Worm (Caenorhabditis elegans) whole organism, L4 larva: ENCODE measurements around the gene rps-29.

Experiments
- D1046.2 ChIP-seq: fragments of 200-800 bp; sonication (Bioruptor generic); IDR thresholded peaks from 2 replicates; pipeline ENCODE4 v1.3.6; 2022; ENCODE audit warnings: missing genetic modification characterization, missing compliant biosample characterization
- F10B5.3 ChIP-seq: sonication (generic microtip); optimal IDR thresholded peaks from 2 replicates; lab custom pipeline; 2016; ENCODE audit warnings: mild to moderate bottlenecking, missing genetic modification characterization, missing compliant biosample characterization
- F26F4.8 ChIP-seq: fragments of 200-800 bp; sonication (Bioruptor generic); conservative IDR thresholded peaks from 2 replicates; pipeline ENCODE4 v1.3.6; 2022; ENCODE audit warnings: missing genetic modification characterization, missing compliant biosample characterization
- F37D6.2 ChIP-seq: sonication (generic microtip); optimal IDR thresholded peaks from 2 replicates; lab custom pipeline; 2016; ENCODE audit warnings: mild to moderate bottlenecking, missing genetic modification characterization, missing compliant biosample characterization
- F49E8.2 ChIP-seq: sonication (generic microtip); optimal IDR thresholded peaks from 2 replicates; lab custom pipeline; 2016; ENCODE audit warnings: missing compliant biosample characterization, mild to moderate bottlenecking, missing genetic modification characterization, borderline replicate concordance
- ZK337.2 ChIP-seq: fragments of 200-800 bp; sonication (Bioruptor generic); IDR thresholded peaks from 2 replicates; pipeline ENCODE4 v1.3.6; 2022; ENCODE audit warnings: missing genetic modification reagents, missing genetic modification characterization, missing compliant biosample characterization
- ZK546.5 ChIP-seq, 2 experiments: sonication (generic microtip); optimal IDR thresholded peaks; 2 replicates each; lab custom pipeline; 2017; ENCODE audit warnings: missing biosample characterization in 2 of 2, missing genetic modification characterization in 2 of 2
- ama-1 ChIP-seq: fragments of 150-350 bp; optimal IDR thresholded peaks from 2 replicates; lab custom pipeline; 2014; ENCODE audit warnings: inconsistent platforms, mixed read lengths
- attf-4 ChIP-seq: sonication (generic microtip); optimal IDR thresholded peaks from 3 replicates; lab custom pipeline; 2017; ENCODE audit warnings: missing biosample characterization, missing genetic modification characterization
- ceh-20 ChIP-seq: fragments of 200-800 bp; sonication (Bioruptor generic); IDR thresholded peaks from 2 replicates; pipeline ENCODE4 v1.3.6; 2022; ENCODE audit warnings: missing genetic modification reagents, missing genetic modification characterization, missing compliant biosample characterization
- ceh-62 ChIP-seq: sonication (generic microtip); optimal IDR thresholded peaks from 2 replicates; lab custom pipeline; 2017; ENCODE audit warnings: missing biosample characterization, missing genetic modification characterization
- ceh-82 ChIP-seq: sonication (generic microtip); optimal IDR thresholded peaks from 2 replicates; lab custom pipeline; 2017; ENCODE audit warnings: missing biosample characterization, missing genetic modification characterization
- ces-1 ChIP-seq: fragments of 150-350 bp; sonication (generic microtip); optimal IDR thresholded peaks from 4 replicates; lab custom pipeline; 2014; ENCODE audit warnings: missing biosample characterization, missing genetic modification reagents, missing genetic modification characterization
- dmd-6 ChIP-seq: fragments of 200-800 bp; sonication (Bioruptor generic); IDR thresholded peaks from 2 replicates; pipeline ENCODE4 v1.3.6; 2022; ENCODE audit warnings: missing genetic modification reagents, missing genetic modification characterization, missing compliant biosample characterization
- dmd-8 ChIP-seq: fragments of 200-800 bp; sonication (Bioruptor generic); IDR thresholded peaks from 2 replicates; pipeline ENCODE4 v1.3.6; 2022; ENCODE audit warnings: missing genetic modification characterization, missing compliant biosample characterization
- dmd-9 ChIP-seq: fragments of 200-800 bp; sonication (Bioruptor generic); IDR thresholded peaks from 2 replicates; pipeline ENCODE4 v1.3.6; 2022; ENCODE audit warnings: missing genetic modification reagents, missing genetic modification characterization, missing compliant biosample characterization
- egl-43 ChIP-seq: fragments of 200-800 bp; sonication (Bioruptor generic); IDR thresholded peaks from 2 replicates; pipeline ENCODE4 v1.3.6; 2022; ENCODE audit warnings: missing genetic modification reagents, missing genetic modification characterization, missing compliant biosample characterization
- fkh-10 ChIP-seq: fragments of 150-350 bp; optimal IDR thresholded peaks from 2 replicates; lab custom pipeline; 2014; ENCODE audit warnings: missing biosample characterization, missing genetic modification reagents, missing genetic modification characterization
- fos-1 ChIP-seq: fragments of 150-350 bp; optimal IDR thresholded peaks from 2 replicates; lab custom pipeline; 2014; ENCODE audit warnings: missing biosample characterization, missing genetic modification characterization
- hif-1 ChIP-seq, 2 experiments: sonication (generic microtip); optimal IDR thresholded peaks; 2 replicates each; lab custom pipeline; 2016 to 2017; ENCODE audit warnings: missing compliant biosample characterization in 2 of 2, missing genetic modification characterization in 2 of 2, missing genetic modification reagents in 2 of 2, missing genotype in 2 of 2, mild to moderate bottlenecking in 1 of 2
- hlh-11 ChIP-seq: fragments of 200-800 bp; sonication (Bioruptor generic); optimal IDR thresholded peaks from 2 replicates; lab custom pipeline; 2018; ENCODE audit warnings: mild to moderate bottlenecking, missing genetic modification characterization, missing compliant biosample characterization
- hlh-30 ChIP-seq: sonication (generic microtip); optimal IDR thresholded peaks from 2 replicates; lab custom pipeline; 2017; ENCODE audit warnings: antibody characterized with exemption, mild to moderate bottlenecking, missing genetic modification characterization, missing compliant biosample characterization; ENCODE audit not compliant: insufficient read depth
- jun-1 ChIP-seq: fragments of 150-350 bp; optimal IDR thresholded peaks from 2 replicates; lab custom pipeline; 2014; ENCODE audit warnings: missing biosample characterization, missing genetic modification reagents, missing genetic modification characterization
- lin-29 ChIP-seq: fragments of 200-800 bp; sonication (Bioruptor generic); IDR thresholded peaks from 2 replicates; pipeline ENCODE4 v1.3.6; 2022; ENCODE audit warnings: missing genetic modification reagents, missing genetic modification characterization, missing compliant biosample characterization
- lin-38 ChIP-seq: fragments of 200-800 bp; sonication (Bioruptor generic); IDR thresholded peaks from 2 replicates; pipeline ENCODE4 v1.3.6; 2022; ENCODE audit warnings: missing genetic modification reagents, missing genetic modification characterization, missing compliant biosample characterization
- lir-3 ChIP-seq: sonication (generic microtip); optimal IDR thresholded peaks from 2 replicates; lab custom pipeline; 2016; ENCODE audit warnings: mild to moderate bottlenecking, missing genetic modification characterization, missing compliant biosample characterization
- lsy-2 ChIP-seq, 2 experiments: fragments of 150-350 bp in 1 of 2; sonication (generic microtip) in 1 of 2; optimal IDR thresholded peaks; 2 replicates each; lab custom pipeline; 2014 to 2017; ENCODE audit warnings: missing biosample characterization in 2 of 2, missing genetic modification characterization in 2 of 2
- madf-5 ChIP-seq, 2 experiments: fragments of 200-800 bp; sonication (Bioruptor generic); IDR thresholded peaks; 2 replicates each; pipeline ENCODE4 v1.3.6; 2022; ENCODE audit warnings: missing compliant biosample characterization in 2 of 2, missing genetic modification characterization in 2 of 2
- mes-2 ChIP-seq: sonication (generic microtip); optimal IDR thresholded peaks from 2 replicates; lab custom pipeline; 2016; ENCODE audit warnings: missing genotype, mild to moderate bottlenecking, missing genetic modification characterization, missing compliant biosample characterization; ENCODE audit not compliant: poor library complexity, severe bottlenecking
- nhr-11 ChIP-seq: fragments of 150-350 bp; optimal IDR thresholded peaks from 2 replicates; lab custom pipeline; 2014; ENCODE audit warnings: missing biosample characterization, missing genetic modification characterization
- nhr-111 ChIP-seq: fragments of 200-800 bp; sonication (Bioruptor generic); optimal IDR thresholded peaks from 2 replicates; lab custom pipeline; 2018; ENCODE audit warnings: mild to moderate bottlenecking, missing genetic modification characterization, missing compliant biosample characterization
- nhr-41 ChIP-seq: fragments of 200-800 bp; sonication (Bioruptor generic); IDR thresholded peaks from 2 replicates; pipeline ENCODE4 v1.3.6; 2022; ENCODE audit warnings: missing genetic modification reagents, missing genetic modification characterization, missing compliant biosample characterization
- pqm-1 ChIP-seq: sonication (generic microtip); optimal IDR thresholded peaks from 2 replicates; lab custom pipeline; 2017; ENCODE audit warnings: missing biosample characterization, missing genetic modification characterization
- rbr-2 ChIP-seq: sonication (generic microtip); optimal IDR thresholded peaks from 2 replicates; lab custom pipeline; 2016; ENCODE audit warnings: missing genotype, missing genetic modification characterization, missing compliant biosample characterization
- unc-62 ChIP-seq, 3 experiments: fragments of 150-350 bp in 1 of 3; sonication (generic microtip); optimal IDR thresholded peaks in 2 of 3; peaks in 1 of 3; 1 replicate in 1 of 3; 2 replicates in 2 of 3; lab custom pipeline; 2014 to 2017; ENCODE audit warnings: missing biosample characterization in 3 of 3, missing genetic modification characterization in 3 of 3, missing genetic modification reagents in 3 of 3, missing genotype in 1 of 3
- zip-11 ChIP-seq: fragments of 200-800 bp; sonication (Bioruptor generic); IDR thresholded peaks from 2 replicates; pipeline ENCODE4 v1.3.6; 2022; ENCODE audit warnings: missing genetic modification characterization, missing compliant biosample characterization
- zip-2 ChIP-seq: fragments of 150-350 bp; optimal IDR thresholded peaks from 2 replicates; lab custom pipeline; 2014; ENCODE audit warnings: missing biosample characterization, missing genetic modification characterization
- ztf-11 ChIP-seq: fragments of 150-350 bp; optimal IDR thresholded peaks from 2 replicates; lab custom pipeline; 2014; ENCODE audit warnings: missing biosample characterization, missing genetic modification characterization

Gene rps-29

ce11 chrIII:793595-793994 is 505 bp upstream of the rps-29 start, which contains the start of gene snt-2 (continued):
- TF ChIP-seq dmd-6 (GFP tag; lab: Robert Waterston, UW) = peak; percentile 36
- no peak for TF ChIP-seq attf-4 (tag; lab: Kevin White, UChicago)
- TF ChIP-seq jun-1 (tag; lab: Kevin White, UChicago) = no peak
- no peak for TF ChIP-seq nhr-111 (GFP tag; lab: Kevin White, UChicago)
- TF ChIP-seq fkh-10 = peak; percentile 69
- peak; percentile 87 for TF ChIP-seq hlh-30 (tag; lab: Kevin White, UChicago)
- TF ChIP-seq mes-2 = peak; percentile 85
- no peak for TF ChIP-seq ZK546.5 (tag; optimal IDR thresholded peaks at IDR 0.05; lab: Kevin White, UChicago)
- no peak for TF ChIP-seq ceh-82 (tag; lab: Kevin White, UChicago)
- TF ChIP-seq dmd-8 = no peak
- peak; percentile 25 for TF ChIP-seq pqm-1 (tag; lab: Kevin White, UChicago)
- TF ChIP-seq nhr-41 (GFP tag; lab: Robert Waterston, UW) = no peak
- no peak for TF ChIP-seq lin-29 (GFP tag; lab: Robert Waterston, UW)
- no peak for TF ChIP-seq F49E8.2
- TF ChIP-seq lsy-2 (tag; optimal IDR thresholded peaks at IDR 0.05; lab: Kevin White, UChicago) = peak; percentile 94 to 99
- TF ChIP-seq ztf-11 (tag; lab: Kevin White, UChicago) = no peak
- no peak for TF ChIP-seq fos-1 (tag; lab: Kevin White, UChicago)
- peak; percentile 100 for TF ChIP-seq D1046.2 (GFP tag; lab: Robert Waterston, UW)
- TF ChIP-seq hif-1 (tag; optimal IDR thresholded peaks at IDR 0.05; lab: Kevin White, UChicago) = peak in 1 of 2 experiments; percentile 61
- TF ChIP-seq rbr-2 (tag; lab: Kevin White, UChicago) = peak; percentile 78
- TF ChIP-seq zip-2 (tag; lab: Kevin White, UChicago) = peak; percentile 7
- peak; percentile 78 for TF ChIP-seq lin-38 (GFP tag; lab: Robert Waterston, UW)
- no peak for TF ChIP-seq F26F4.8 (GFP tag; lab: Robert Waterston, UW)
- TF ChIP-seq unc-62 (GFP tag; optimal IDR thresholded peaks at IDR 0.05 in 1 of 2; lab: Kevin White, UChicago) = no peak
- no peak for TF ChIP-seq unc-62 (tag; optimal IDR thresholded peaks at IDR 0.05; lab: Kevin White, UChicago)
- TF ChIP-seq nhr-11 (tag; lab: Kevin White, UChicago) = peak; percentile 63
- no peak for TF ChIP-seq ZK337.2 (GFP tag; lab: Robert Waterston, UW)
- TF ChIP-seq F10B5.3 (tag; lab: Kevin White, UChicago) = peak; percentile 15
- TF ChIP-seq ama-1 (lab: Kevin White, UChicago) = no peak
- peak; percentile 46; the same call in 1 of the 2 replicates for TF ChIP-seq dmd-9 (GFP tag; lab: Robert Waterston, UW)
- no peak for TF ChIP-seq lir-3
- TF ChIP-seq hlh-11 (tag; lab: Kevin White, UChicago) = peak; percentile 62
- TF ChIP-seq ces-1 (GFP tag; lab: Kevin White, UChicago) = no peak
- TF ChIP-seq, all 104 proteins: peak for 38

- TF ChIP-seq D1046.2 (GFP tag; lab: Robert Waterston, UW) = 0 out of 2 replicates have a peak, but pooled peaks have one; percentile 52
- TF ChIP-seq madf-5 (GFP tag; IDR thresholded peaks at IDR 0.05; lab: Robert Waterston, UW) = 0 out of 4 replicates have a peak, but pooled peaks of 1 of the 2 experiments have one; percentile 3
- TF ChIP-seq unc-62 (GFP tag; optimal IDR thresholded peaks at IDR 0.05 in 1 of 2; lab: Kevin White, UChicago) = peak in 1 of 2 experiments; percentile 65
- no peak for TF ChIP-seq unc-62 (tag; optimal IDR thresholded peaks at IDR 0.05; lab: Kevin White, UChicago)
- TF ChIP-seq zip-11 (GFP tag; lab: Robert Waterston, UW) = no peak
- no peak for TF ChIP-seq lir-3
- TF ChIP-seq mes-2 = no peak
- TF ChIP-seq lsy-2 (tag; optimal IDR thresholded peaks at IDR 0.05; lab: Kevin White, UChicago) = no peak
- TF ChIP-seq lin-38 (GFP tag; lab: Robert Waterston, UW) = peak; percentile 55
- peak; percentile 43 for TF ChIP-seq ama-1 (lab: Kevin White, UChicago)
- no peak for TF ChIP-seq ceh-20 (GFP tag; lab: Robert Waterston, UW)
- no peak for TF ChIP-seq ceh-62 (tag; lab: Kevin White, UChicago)
- no peak for TF ChIP-seq ZK337.2 (GFP tag; lab: Robert Waterston, UW)
- TF ChIP-seq hlh-30 (tag; lab: Kevin White, UChicago) = no peak
- no peak for TF ChIP-seq F37D6.2 (tag; lab: Kevin White, UChicago)
- 0 out of 2 replicates have a peak, but pooled peaks have one; percentile 15 for TF ChIP-seq egl-43 (GFP tag; lab: Robert Waterston, UW)
Observed at ce11 chrIII:794984-795596, 990 bp downstream of the rps-29 start, which contains the start of gene trpp-11. TSS of gene trpp-11 (plus strand) at chrIII:795136.
